Worm (Caenorhabditis elegans) whole organism, L3 larva: Measurements from ENCODE around the gene nspc-4.

Experiments
- aly-2 ChIP-seq: fragments of 150-350 bp; optimal IDR thresholded peaks from 2 replicates; lab custom pipeline; 2014; ENCODE audit warnings: missing biosample characterization, missing genetic modification characterization
- ama-1 ChIP-seq: fragments of 150-350 bp; optimal IDR thresholded peaks from 2 replicates; lab custom pipeline; 2018
- ceh-16 ChIP-seq: sonication (generic microtip); optimal IDR thresholded peaks from 2 replicates; lab custom pipeline; 2017; ENCODE audit warnings: missing biosample characterization, missing genetic modification characterization
- lin-39 ChIP-seq: fragments of 150-350 bp; optimal IDR thresholded peaks from 2 replicates; lab custom pipeline; 2018; ENCODE audit warnings: missing biosample characterization, missing genetic modification reagents, missing genetic modification characterization
- nhr-77 ChIP-seq: fragments of 150-350 bp; optimal IDR thresholded peaks from 2 replicates; lab custom pipeline; 2014; ENCODE audit warnings: missing biosample characterization, missing genetic modification characterization

ce11 chrX:8565810-8566416 lies 27.8 kb upstream of the nspc-4 start:
- TF ChIP-seq nhr-77 (tag; lab: Kevin White, UChicago) (no peak), lin-39 (tag; lab: Kevin White, UChicago) (peak; percentile 67), ceh-16 (no peak), ama-1 (no peak), aly-2 (tag; lab: Kevin White, UChicago) (no peak)
